Fruit fly (Drosophila melanogaster): ENCODE results near the gene Mkrn1.

Mkrn1 gene

DNA sequence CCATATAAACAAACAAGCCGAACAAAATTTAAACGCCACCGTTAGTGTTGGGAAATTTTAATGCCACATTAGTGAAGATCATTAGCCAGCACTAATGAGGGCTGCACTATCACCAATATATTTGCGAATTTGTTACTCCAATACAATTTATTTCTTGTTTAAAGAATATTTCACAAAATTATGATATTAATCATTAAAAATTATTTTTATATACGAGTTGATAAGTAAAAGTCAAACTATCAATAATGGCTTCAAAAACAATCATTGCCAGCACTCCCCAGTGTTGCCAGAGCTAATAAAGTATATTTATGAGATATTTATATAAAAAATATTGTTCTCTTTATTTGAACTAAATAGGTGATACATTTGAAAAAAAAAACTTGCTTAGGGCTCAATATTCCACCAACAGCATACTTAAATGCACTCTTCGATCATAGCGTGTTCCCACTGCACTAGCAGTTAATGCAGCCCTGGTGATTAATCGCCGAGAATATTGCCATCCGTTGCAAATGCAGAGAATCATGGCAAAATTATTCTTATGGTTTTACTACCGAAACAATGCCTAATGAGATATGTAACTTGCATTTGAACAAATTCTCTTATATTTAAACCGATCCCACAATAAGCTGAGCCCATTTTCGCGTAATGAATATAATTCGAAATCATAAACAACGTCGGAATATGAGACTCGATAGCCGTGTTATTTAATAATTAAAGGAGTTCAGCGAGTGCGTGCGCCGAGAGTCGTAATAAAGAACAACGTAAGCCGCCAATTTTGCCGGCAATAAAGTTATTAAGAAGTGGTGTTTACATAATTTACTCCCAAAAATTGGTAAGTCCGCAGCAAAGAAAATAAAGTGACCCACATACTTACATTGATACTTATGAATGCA lies 17.4 kb downstream of the Mkrn1 start, which contains the start of the genes SAK and Cdk12 (continued):
- TF ChIP-seq CG30020 (tag; optimal IDR thresholded peaks at IDR 0.05) = peak; percentile 89
- peak; percentile 88 for TF ChIP-seq CG11456 (GFP tag; IDR thresholded peaks at IDR 0.05)
- TF ChIP-seq NFAT (GFP tag; IDR thresholded peaks at IDR 0.05) = peak; percentile 84
- peak; percentile 38 for TF ChIP-seq CrebB (tag; optimal IDR thresholded peaks at IDR 0.05)
- TF ChIP-seq vvl (GFP tag; IDR thresholded peaks at IDR 0.05) = peak; percentile 88
- peak; percentile 33 for TF ChIP-seq peb (GFP tag; IDR thresholded peaks at IDR 0.05)
- TF ChIP-seq GATAe (GFP tag; conservative IDR thresholded peaks at IDR 0.05) = peak; percentile 38; the same call in 1 of the 2 replicates
- no peak for TF ChIP-seq CG1832 (GFP tag; optimal IDR thresholded peaks at IDR 0.05)
- peak in 1 of 2 experiments; percentile 5 for TF ChIP-seq tll (GFP tag; optimal IDR thresholded peaks at IDR 0.05)
- peak; percentile 81 for TF ChIP-seq CG17359 (tag; optimal IDR thresholded peaks at IDR 0.05)
- TF ChIP-seq CG2199 (GFP tag; IDR thresholded peaks at IDR 0.05) = 0 out of 3 replicates have a peak, but pooled peaks have one; percentile 46
- TF ChIP-seq CG12219 (GFP tag; optimal IDR thresholded peaks at IDR 0.05) = peak; percentile 58
- peak; percentile 58 for TF ChIP-seq CG3065 (GFP tag; optimal IDR thresholded peaks at IDR 0.05)
- TF ChIP-seq CG17829 (tag; optimal IDR thresholded peaks at IDR 0.05) = peak; percentile 89
- peak; percentile 54 for TF ChIP-seq CG16863 (GFP tag; optimal IDR thresholded peaks at IDR 0.05)
- TF ChIP-seq Sox100B (GFP tag; optimal IDR thresholded peaks at IDR 0.05) = peak; percentile 89
- peak; percentile 69 for TF ChIP-seq YL-1 (GFP tag; optimal IDR thresholded peaks at IDR 0.05)
- TF ChIP-seq gem (tag; optimal IDR thresholded peaks at IDR 0.05) = peak; percentile 93
- TF ChIP-seq CG4360 (GFP tag; IDR thresholded peaks at IDR 0.05) = 0 out of 2 replicates have a peak, but pooled peaks have one; percentile 43
- peak; percentile 54 for TF ChIP-seq CG5245 (GFP tag; optimal IDR thresholded peaks at IDR 0.05)
- TF ChIP-seq pb (GFP tag; optimal IDR thresholded peaks at IDR 0.05) = peak; percentile 16
- peak; percentile 44 for TF ChIP-seq gt (GFP tag; IDR thresholded peaks at IDR 0.05)
- TF ChIP-seq wdn (GFP tag; IDR thresholded peaks at IDR 0.05) = peak; percentile 76
- TF ChIP-seq CG10654 (GFP tag; optimal IDR thresholded peaks at IDR 0.05) = peak; percentile 64
- peak; percentile 71; the same call in 1 of the 2 replicates for TF ChIP-seq CG10366 (GFP tag; IDR thresholded peaks at IDR 0.05)
- TF ChIP-seq croc (GFP tag; conservative IDR thresholded peaks at IDR 0.05) = peak; percentile 50; the same call in 2 of the 3 replicates
- no peak for TF ChIP-seq Lim3 (GFP tag; IDR thresholded peaks at IDR 0.05)
- peak; percentile 72 for TF ChIP-seq ken (GFP tag; IDR thresholded peaks at IDR 0.05)
- TF ChIP-seq CG17361 (GFP tag; IDR thresholded peaks at IDR 0.05) = peak; percentile 95
- 0 out of 3 replicates have a peak, but pooled peaks have one; percentile 39 for TF ChIP-seq vnd (GFP tag; IDR thresholded peaks at IDR 0.05; ENCODE audit: partially characterized antibody)
- peak; percentile 61 for TF ChIP-seq ewg (GFP tag; optimal IDR thresholded peaks at IDR 0.05)
- peak; percentile 50 for TF ChIP-seq Dref (GFP tag; IDR thresholded peaks at IDR 0.05)
- TF ChIP-seq CG33213 (GFP tag; optimal IDR thresholded peaks at IDR 0.05) = no peak
- TF ChIP-seq Mrtf (GFP tag; IDR thresholded peaks at IDR 0.05) = peak; percentile 81
- peak; percentile 78; the same call in 1 of the 2 replicates for TF ChIP-seq Ada2b (GFP tag; IDR thresholded peaks at IDR 0.05)
- peak; percentile 76 for TF ChIP-seq CG6254 (GFP tag; optimal IDR thresholded peaks at IDR 0.05)
- peak; percentile 85 for TF ChIP-seq CG15696 (tag; optimal IDR thresholded peaks at IDR 0.05)
- peak; percentile 73 for TF ChIP-seq CG3407 (GFP tag; optimal IDR thresholded peaks at IDR 0.05)
- peak; percentile 87 for TF ChIP-seq CG13894 (tag; optimal IDR thresholded peaks at IDR 0.05)
- no peak for TF ChIP-seq pan (optimal IDR thresholded peaks at IDR 0.05)
- TF ChIP-seq pan (GFP tag; optimal IDR thresholded peaks at IDR 0.05 in 1 of 2, IDR thresholded peaks at IDR 0.05 in 1 of 2) = peak in 1 of 2 experiments; percentile 84
- TF ChIP-seq jumu (GFP tag; optimal IDR thresholded peaks at IDR 0.05) = peak; percentile 59
- peak; percentile 39; the same call in 1 of the 3 replicates for TF ChIP-seq CG6791 (GFP tag; IDR thresholded peaks at IDR 0.05; ENCODE audit: partially characterized antibody)
- peak; percentile 89 for TF ChIP-seq CG3281 (GFP tag; optimal IDR thresholded peaks at IDR 0.05)
- no peak for TF ChIP-seq HLHmδ (GFP tag; optimal IDR thresholded peaks at IDR 0.05)
- TF ChIP-seq Spps (tag; optimal IDR thresholded peaks at IDR 0.05) = peak; percentile 55
- peak; percentile 97 for TF ChIP-seq ssp (GFP tag; IDR thresholded peaks at IDR 0.05)
- TF ChIP-seq CG13123 (GFP tag; optimal IDR thresholded peaks at IDR 0.05) = peak; percentile 32

Measured in whole organism, embryonic.